Worm (Caenorhabditis elegans): ENCODE data around the gene srd-63.

DNA sequence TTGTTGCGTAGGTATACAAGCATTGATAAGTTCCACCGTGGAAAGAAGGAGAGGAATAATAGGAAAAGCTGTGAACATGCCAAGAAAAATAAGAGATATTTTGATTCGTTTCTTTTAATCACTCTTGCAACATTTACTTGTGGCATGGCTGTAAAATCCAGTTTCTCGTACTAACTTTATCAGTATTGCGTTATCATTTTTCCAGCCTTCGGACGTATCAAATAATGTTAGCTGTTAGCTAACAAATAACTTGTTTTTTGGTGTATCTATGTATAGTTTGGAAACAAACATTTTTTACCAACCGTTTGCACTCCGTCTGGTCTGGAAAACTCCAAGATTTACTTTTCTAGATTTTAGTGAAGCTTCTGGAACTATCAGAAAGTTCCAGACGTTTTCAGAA lies 39.8 kb upstream of the srd-63 start, which contains the start of gene clec-234:
- TF ChIP-seq pha-4 (tag; optimal IDR thresholded peaks at IDR 0.05) (no peak), K12H6.12 (tag; optimal IDR thresholded peaks at IDR 0.05) (no peak), ekl-4 (GFP tag; IDR thresholded peaks at IDR 0.05) (no peak), nfyb-1 (GFP tag; IDR thresholded peaks at IDR 0.05) (no peak), cebp-2 (GFP tag; IDR thresholded peaks at IDR 0.05) (no peak), unc-62 (GFP tag; optimal IDR thresholded peaks at IDR 0.05) (no peak), nhr-80 (tag; optimal IDR thresholded peaks at IDR 0.05) (no peak), T26A5.8 (tag; optimal IDR thresholded peaks at IDR 0.05) (no peak), F10E7.11 (tag; optimal IDR thresholded peaks at IDR 0.05) (no peak), mel-28 (tag; optimal IDR thresholded peaks at IDR 0.05; ENCODE audit: borderline replicate concordance) (no peak)
